Fruit fly (Drosophila melanogaster) whole organism, embryonic: Measurements from ENCODE around the gene CG17572.
A peak's percentile ranks its signal among the peaks of the same experiment; 100 is the strongest.

Experiments used
- Abd-B ChIP-seq: fragments of 200-800 bp; sonication (Bioruptor generic); optimal IDR thresholded peaks from 2 replicates; lab custom pipeline; 2018; ENCODE audit warnings: missing biosample characterization, mild to moderate bottlenecking, missing genetic modification characterization, moderate library complexity
- Adf1 ChIP-seq: fragments of 200-800 bp; sonication (Bioruptor generic); IDR thresholded peaks from 2 replicates; pipeline ENCODE4 v1.3.6; 2022; ENCODE audit warnings: missing biosample characterization, missing genetic modification characterization
- Atf-2 ChIP-seq: fragments of 200-800 bp; sonication (Bioruptor generic); optimal IDR thresholded peaks from 2 replicates; lab custom pipeline; 2016; ENCODE audit warnings: missing biosample characterization, missing genetic modification characterization
- Atf6 ChIP-seq: fragments of 200-800 bp; sonication (Bioruptor generic); IDR thresholded peaks from 2 replicates; pipeline ENCODE4 v1.3.6; 2022; ENCODE audit warnings: missing biosample characterization, missing genetic modification characterization
- B-H1 ChIP-seq: fragments of 200-800 bp; sonication (Bioruptor generic); IDR thresholded peaks from 3 replicates; pipeline ENCODE4 v1.3.6; 2022; ENCODE audit warnings: missing biosample characterization, missing genetic modification characterization
- CG10543 ChIP-seq: fragments of 200-800 bp; sonication (Bioruptor generic); optimal IDR thresholded peaks from 3 replicates; lab custom pipeline; 2017; ENCODE audit warnings: missing biosample characterization, mild to moderate bottlenecking, missing genetic modification characterization, moderate library complexity
- CG12659 ChIP-seq: fragments of 200-800 bp; sonication (Bioruptor generic); optimal IDR thresholded peaks from 3 replicates; lab custom pipeline; 2017; ENCODE audit warnings: mild to moderate bottlenecking, missing biosample characterization, missing genetic modification reagents, missing genetic modification characterization
- CG13296 ChIP-seq: fragments of 200-800 bp; sonication (Bioruptor generic); optimal IDR thresholded peaks from 3 replicates; lab custom pipeline; 2018; ENCODE audit warnings: missing biosample characterization, mild to moderate bottlenecking, missing genetic modification characterization
- CG13424 ChIP-seq: fragments of 200-800 bp; sonication (Bioruptor generic); optimal IDR thresholded peaks from 2 replicates; lab custom pipeline; 2019; ENCODE audit warnings: missing biosample characterization, mild to moderate bottlenecking, missing genetic modification characterization, moderate library complexity
- CG14441 ChIP-seq: fragments of 200-800 bp; sonication (Bioruptor generic); IDR thresholded peaks from 2 replicates; pipeline ENCODE4 v1.3.6; 2022; ENCODE audit warnings: missing biosample characterization, missing genetic modification characterization
- CG15479 ChIP-seq: fragments of 200-800 bp; sonication (Bioruptor generic); optimal IDR thresholded peaks from 3 replicates; lab custom pipeline; 2019; ENCODE audit warnings: missing biosample characterization, mild to moderate bottlenecking, missing genetic modification characterization, moderate library complexity
- CG15514 ChIP-seq: fragments of 200-800 bp; sonication (Bioruptor generic); optimal IDR thresholded peaks from 3 replicates; lab custom pipeline; 2017; ENCODE audit warnings: missing biosample characterization, missing genetic modification characterization, mild to moderate bottlenecking, moderate library complexity, missing genetic modification reagents
- CG17328 ChIP-seq: fragments of 200-800 bp; sonication (Bioruptor generic); IDR thresholded peaks from 2 replicates; pipeline ENCODE4 v1.3.6; 2022; ENCODE audit warnings: missing biosample characterization, missing genetic modification characterization
- CG2889 ChIP-seq: fragments of 200-800 bp; sonication (Bioruptor generic); IDR thresholded peaks from 3 replicates; pipeline ENCODE4 v1.3.6; 2022; ENCODE audit warnings: missing biosample characterization, missing genetic modification characterization
- CG3281 ChIP-seq: fragments of 200-800 bp; sonication (Bioruptor generic); optimal IDR thresholded peaks from 3 replicates; lab custom pipeline; 2017; ENCODE audit warnings: missing biosample characterization, mild to moderate bottlenecking, missing genetic modification characterization
- CG33213 ChIP-seq: fragments of 200-800 bp; sonication (Bioruptor generic); optimal IDR thresholded peaks from 3 replicates; lab custom pipeline; 2016; ENCODE audit warnings: missing biosample characterization, missing genetic modification characterization
- CG3995 ChIP-seq: fragments of 200-800 bp; sonication (Bioruptor generic); optimal IDR thresholded peaks from 3 replicates; lab custom pipeline; 2016; ENCODE audit warnings: missing biosample characterization, missing genetic modification characterization
- CG4424 ChIP-seq: fragments of 200-800 bp; sonication (Bioruptor generic); optimal IDR thresholded peaks from 3 replicates; lab custom pipeline; 2016; ENCODE audit warnings: missing biosample characterization, missing genetic modification characterization
- CG4820 ChIP-seq: fragments of 200-800 bp; sonication (Bioruptor generic); optimal IDR thresholded peaks from 3 replicates; lab custom pipeline; 2016; ENCODE audit warnings: missing biosample characterization, missing genetic modification characterization
- CG6254 ChIP-seq: fragments of 200-800 bp; sonication (Bioruptor generic); optimal IDR thresholded peaks from 3 replicates; lab custom pipeline; 2017; ENCODE audit warnings: mild to moderate bottlenecking, missing biosample characterization, missing genetic modification reagents, missing genetic modification characterization
- CG6654 ChIP-seq: fragments of 200-800 bp; sonication (Bioruptor generic); optimal IDR thresholded peaks from 2 replicates; lab custom pipeline; 2017; ENCODE audit warnings: missing biosample characterization, mild to moderate bottlenecking, missing genetic modification characterization
- CG6854 ChIP-seq: fragments of 200-800 bp; sonication (Bioruptor generic); optimal IDR thresholded peaks from 3 replicates; lab custom pipeline; 2017; ENCODE audit warnings: missing biosample characterization, mild to moderate bottlenecking, missing genetic modification characterization
- CG7357 ChIP-seq: fragments of 200-800 bp; sonication (Bioruptor generic); IDR thresholded peaks from 3 replicates; pipeline ENCODE4 v1.3.6; 2022; ENCODE audit warnings: missing biosample characterization, missing genetic modification characterization
- CG8765 ChIP-seq: fragments of 200-800 bp; sonication (Bioruptor generic); IDR thresholded peaks from 2 replicates; pipeline ENCODE4 v1.3.6; 2022; ENCODE audit warnings: missing biosample characterization, missing genetic modification characterization
- CG8944 ChIP-seq: fragments of 200-800 bp; sonication (Bioruptor generic); optimal IDR thresholded peaks from 3 replicates; lab custom pipeline; 2016; ENCODE audit warnings: missing biosample characterization, missing genetic modification characterization
- CG9876 ChIP-seq: fragments of 200-800 bp; sonication (Bioruptor generic); optimal IDR thresholded peaks from 2 replicates; lab custom pipeline; 2016; ENCODE audit warnings: missing biosample characterization, missing genetic modification characterization
- CTCF ChIP-seq: fragments of 200-800 bp; sonication (Bioruptor generic); optimal IDR thresholded peaks from 2 replicates; lab custom pipeline; 2017; ENCODE audit warnings: missing biosample characterization, mild to moderate bottlenecking, missing genetic modification characterization, moderate library complexity
- Dip3 ChIP-seq: fragments of 200-800 bp; sonication (Bioruptor generic); optimal IDR thresholded peaks from 3 replicates; lab custom pipeline; 2016; ENCODE audit warnings: missing biosample characterization, missing genetic modification characterization
- PHDP ChIP-seq: fragments of 200-800 bp; sonication (Bioruptor generic); optimal IDR thresholded peaks from 3 replicates; lab custom pipeline; 2018; ENCODE audit warnings: missing biosample characterization, mild to moderate bottlenecking, missing genetic modification characterization, moderate library complexity
- Poxn ChIP-seq: fragments of 200-800 bp; sonication (Bioruptor generic); IDR thresholded peaks from 2 replicates; pipeline ENCODE4 v1.3.6; 2022; ENCODE audit warnings: missing biosample characterization, missing genetic modification characterization
- Ssrp ChIP-seq: fragments of 200-800 bp; sonication (Bioruptor generic); optimal IDR thresholded peaks from 2 replicates; lab custom pipeline; 2018; ENCODE audit warnings: missing biosample characterization, mild to moderate bottlenecking, missing genetic modification characterization, moderate library complexity
- Trl ChIP-seq, 3 experiments: fragments of >200 bp in 2 of 3; fragments of 200-800 bp in 1 of 3; sonication (Bioruptor generic) in 1 of 3; optimal IDR thresholded peaks; 2 replicates in 1 of 3; 3 replicates in 2 of 3; lab custom pipeline; 2016 to 2017; ENCODE audit warnings: missing biosample characterization in 1 of 3, missing genetic modification characterization in 1 of 3
- dan ChIP-seq: fragments of 200-800 bp; sonication (Bioruptor generic); IDR thresholded peaks from 2 replicates; pipeline ENCODE4 v1.3.6; 2022; ENCODE audit warnings: missing biosample characterization, missing genetic modification characterization
- dm ChIP-seq: fragments of 200-800 bp; sonication (Bioruptor generic); optimal IDR thresholded peaks from 3 replicates; lab custom pipeline; 2016; ENCODE audit warnings: missing biosample characterization, missing genetic modification characterization
- dmrt99B ChIP-seq: fragments of 200-800 bp; sonication (Bioruptor generic); optimal IDR thresholded peaks from 2 replicates; lab custom pipeline; 2018; ENCODE audit warnings: missing biosample characterization, mild to moderate bottlenecking, missing genetic modification characterization, moderate library complexity
- dpn ChIP-seq, 2 experiments: fragments of 200-800 bp; sonication (Bioruptor generic); optimal IDR thresholded peaks; 3 replicates each; lab custom pipeline; 2016; ENCODE audit warnings: missing biosample characterization in 2 of 2, missing genetic modification characterization in 2 of 2
- ems ChIP-seq: fragments of 200-800 bp; sonication (Bioruptor generic); optimal IDR thresholded peaks from 3 replicates; lab custom pipeline; 2016; ENCODE audit warnings: missing biosample characterization, missing genetic modification characterization
- fd3F ChIP-seq: fragments of 200-800 bp; sonication (Bioruptor generic); optimal IDR thresholded peaks from 2 replicates; lab custom pipeline; 2018; ENCODE audit warnings: missing biosample characterization, mild to moderate bottlenecking, missing genetic modification characterization, moderate library complexity
- jigr1 ChIP-seq: fragments of 200-800 bp; sonication (Bioruptor generic); IDR thresholded peaks from 3 replicates; pipeline ENCODE4 v1.3.6; 2022; ENCODE audit warnings: missing biosample characterization, missing genetic modification characterization
- klu ChIP-seq: fragments of 200-800 bp; sonication (Bioruptor generic); IDR thresholded peaks from 2 replicates; pipeline ENCODE4 v1.3.6; 2022; ENCODE audit warnings: missing biosample characterization, missing genetic modification characterization
- lola ChIP-seq, 3 experiments: fragments of >200 bp in 2 of 3; fragments of 200-800 bp in 1 of 3; sonication (Bioruptor generic) in 1 of 3; optimal IDR thresholded peaks; 2 replicates each; lab custom pipeline; 2017 to 2019; ENCODE audit warnings: missing biosample characterization in 3 of 3, missing genetic modification characterization in 3 of 3, mild to moderate bottlenecking in 1 of 3, moderate library complexity in 1 of 3
- mirr ChIP-seq: fragments of 200-800 bp; sonication (Bioruptor generic); optimal IDR thresholded peaks from 3 replicates; lab custom pipeline; 2018; ENCODE audit warnings: missing biosample characterization, mild to moderate bottlenecking, missing genetic modification characterization
- pan ChIP-seq, 4 experiments: fragments of >200 bp in 3 of 4; fragments of 200-800 bp in 1 of 4; sonication (Bioruptor generic) in 1 of 4; optimal IDR thresholded peaks in 3 of 4; IDR thresholded peaks in 1 of 4; 2 replicates each; pipeline versions ENCODE4 v1.3.6 to Lab custom; 2017 to 2022; ENCODE audit warnings: missing biosample characterization in 2 of 4, missing genetic modification characterization in 2 of 4, mixed read lengths in 1 of 4
- pzg ChIP-seq: fragments of 200-800 bp; sonication (Bioruptor generic); optimal IDR thresholded peaks from 3 replicates; lab custom pipeline; 2018; ENCODE audit warnings: missing biosample characterization, mild to moderate bottlenecking, missing genetic modification characterization, moderate library complexity
- sima ChIP-seq: fragments of 200-800 bp; sonication (Bioruptor generic); optimal IDR thresholded peaks from 2 replicates; lab custom pipeline; 2016; ENCODE audit warnings: missing biosample characterization, missing genetic modification characterization
- slp2 ChIP-seq: fragments of 200-800 bp; sonication (Bioruptor generic); optimal IDR thresholded peaks from 2 replicates; lab custom pipeline; 2016; ENCODE audit warnings: missing biosample characterization, missing genetic modification characterization
- tna ChIP-seq: fragments of 200-800 bp; sonication (Bioruptor generic); IDR thresholded peaks from 2 replicates; pipeline ENCODE4 v1.3.6; 2022; ENCODE audit warnings: missing biosample characterization, missing genetic modification characterization; ENCODE audit not compliant: partially characterized antibody
- trem ChIP-seq: fragments of 200-800 bp; optimal IDR thresholded peaks from 3 replicates; lab custom pipeline; 2019; ENCODE audit warnings: missing biosample characterization, mild to moderate bottlenecking, missing genetic modification characterization, moderate library complexity
- zf30C ChIP-seq: fragments of 200-800 bp; sonication (Bioruptor generic); optimal IDR thresholded peaks from 3 replicates; lab custom pipeline; 2018; ENCODE audit warnings: missing biosample characterization, mild to moderate bottlenecking, missing genetic modification characterization

Gene CG17572

dm6 chr2L:19051534-19052100, 22.3 kb downstream of the CG17572 start, which contains the start of gene Rpn3 (continued):
- TF ChIP-seq zf30C (GFP tag; lab: Kevin White, UChicago): peak; percentile 96
- peak; percentile 17 for TF ChIP-seq sima (GFP tag; lab: Kevin White, UChicago)
- TF ChIP-seq Atf6 (GFP tag; lab: Robert Waterston, UW): peak; percentile 90
- peak; percentile 86 for TF ChIP-seq CG14441
- TF ChIP-seq CTCF: no peak
- TF ChIP-seq pan (optimal IDR thresholded peaks at IDR 0.05; lab: Kevin White, UChicago): no peak
- peak in 1 of 2 experiments; percentile 92 for TF ChIP-seq pan (GFP tag; optimal IDR thresholded peaks at IDR 0.05 in 1 of 2, IDR thresholded peaks at IDR 0.05 in 1 of 2)
- peak; percentile 83 for TF ChIP-seq trem (tag; lab: Kevin White, UChicago)
- TF ChIP-seq CG15514 (GFP tag; lab: Kevin White, UChicago): peak; percentile 67
- peak; percentile 82 for TF ChIP-seq Dip3 (GFP tag; lab: Kevin White, UChicago)
- TF ChIP-seq B-H1 (GFP tag; lab: Robert Waterston, UW): peak; percentile 78
- peak; percentile 77 to 90 for TF ChIP-seq dpn (GFP tag; optimal IDR thresholded peaks at IDR 0.05; lab: Kevin White, UChicago)
- TF ChIP-seq slp2: peak; percentile 73
- TF ChIP-seq CG7357 (GFP tag; lab: Robert Waterston, UW): peak; percentile 47; the same call in 1 of the 3 replicates
- peak; percentile 57 for TF ChIP-seq CG8765 (GFP tag; lab: Robert Waterston, UW)
- peak; percentile 90 for TF ChIP-seq CG4424 (GFP tag; lab: Kevin White, UChicago)
- peak; percentile 53 for TF ChIP-seq pzg
- peak; percentile 82 for TF ChIP-seq CG2889 (GFP tag; lab: Robert Waterston, UW)
- TF ChIP-seq Poxn (GFP tag; lab: Robert Waterston, UW): peak; percentile 10; the same call in 1 of the 2 replicates
- peak; percentile 79 for TF ChIP-seq Atf-2 (GFP tag; lab: Kevin White, UChicago)
- TF ChIP-seq CG6654 (GFP tag; lab: Kevin White, UChicago): no peak
- peak; percentile 53 for TF ChIP-seq CG13296 (GFP tag; lab: Kevin White, UChicago)
- peak; percentile 64 for TF ChIP-seq fd3F (GFP tag; lab: Kevin White, UChicago)
- TF ChIP-seq CG33213 (GFP tag; lab: Kevin White, UChicago): peak; percentile 61
- TF ChIP-seq CG17328 (GFP tag; lab: Robert Waterston, UW): peak; percentile 91
- TF ChIP-seq CG13424 (tag; lab: Kevin White, UChicago): peak; percentile 82
- peak; percentile 68; the same call in 1 of the 2 replicates for TF ChIP-seq klu
- TF ChIP-seq PHDP: peak; percentile 83
- peak; percentile 64 for TF ChIP-seq CG9876 (GFP tag; lab: Kevin White, UChicago)
- peak; percentile 80 for TF ChIP-seq CG8944 (GFP tag; lab: Kevin White, UChicago)
- TF ChIP-seq CG4820 (GFP tag; lab: Kevin White, UChicago): peak; percentile 73
- TF ChIP-seq Ssrp (tag; lab: Kevin White, UChicago): peak; percentile 70
- peak; percentile 80 for TF ChIP-seq CG3281 (GFP tag; lab: Kevin White, UChicago)
- peak; percentile 51; the same call in 1 of the 3 replicates for TF ChIP-seq jigr1
- peak; percentile 59 for TF ChIP-seq Adf1 (GFP tag; lab: Robert Waterston, UW)
- TF ChIP-seq CG12659: peak; percentile 91
- TF ChIP-seq CG10543 (GFP tag; lab: Kevin White, UChicago): peak; percentile 16
- peak; percentile 80 for TF ChIP-seq ems
- TF ChIP-seq CG15479: no peak
- peak in 1 of 3 experiments; percentile 77 for TF ChIP-seq lola (GFP tag; optimal IDR thresholded peaks at IDR 0.05; lab: Kevin White, UChicago)
- peak; percentile 80 for TF ChIP-seq dm (GFP tag; lab: Kevin White, UChicago)
- TF ChIP-seq CG6854 (GFP tag; lab: Kevin White, UChicago): peak; percentile 33
- no peak for TF ChIP-seq Trl (optimal IDR thresholded peaks at IDR 0.05; lab: Kevin White, UChicago)
- peak; percentile 81 for TF ChIP-seq Trl (GFP tag; optimal IDR thresholded peaks at IDR 0.05; lab: Kevin White, UChicago)
- peak; percentile 61 for TF ChIP-seq tna (GFP tag; lab: Robert Waterston, UW)
- TF ChIP-seq CG6254: no peak
- TF ChIP-seq Abd-B (GFP tag; lab: Kevin White, UChicago): peak; percentile 77
- peak; percentile 80 for TF ChIP-seq dmrt99B (tag; lab: Kevin White, UChicago)
- no peak for TF ChIP-seq mirr (GFP tag; lab: Kevin White, UChicago)
- TF ChIP-seq dan: no peak
- TF ChIP-seq CG3995 (GFP tag; lab: Kevin White, UChicago): peak; percentile 41
